Worm (Caenorhabditis elegans) whole organism, early embryonic: ENCODE results near the gene zipt-15.

Experiments used
- B0310.2 ChIP-seq: sonication (generic microtip); optimal IDR thresholded peaks from 2 replicates; lab custom pipeline; 2016; ENCODE audit warnings: mild to moderate bottlenecking, missing genetic modification characterization, missing compliant biosample characterization
- F13C5.2 ChIP-seq: sonication (generic microtip); optimal IDR thresholded peaks from 2 replicates; lab custom pipeline; 2017; ENCODE audit warnings: mild to moderate bottlenecking, missing genetic modification characterization, inconsistent platforms, missing compliant biosample characterization
- aly-1 ChIP-seq: sonication (generic microtip); optimal IDR thresholded peaks from 2 replicates; lab custom pipeline; 2016; ENCODE audit warnings: missing genetic modification characterization, missing compliant biosample characterization
- ama-1 ChIP-seq: fragments of 150-350 bp; optimal IDR thresholded peaks from 2 replicates; lab custom pipeline; 2014
- ceh-13 ChIP-seq: fragments of 200-800 bp; sonication (Bioruptor generic); optimal IDR thresholded peaks from 2 replicates; lab custom pipeline; 2018; ENCODE audit warnings: mild to moderate bottlenecking, missing genetic modification characterization, missing compliant biosample characterization
- ceh-36 ChIP-seq: sonication (generic microtip); optimal IDR thresholded peaks from 2 replicates; lab custom pipeline; 2016; ENCODE audit warnings: missing genetic modification characterization, inconsistent platforms, missing compliant biosample characterization
- ets-7 ChIP-seq: sonication (generic microtip); optimal IDR thresholded peaks from 2 replicates; lab custom pipeline; 2016; ENCODE audit warnings: missing genotype, missing genetic modification characterization, missing compliant biosample characterization
- flt-1 ChIP-seq: fragments of 200-800 bp; sonication (Bioruptor generic); IDR thresholded peaks from 2 replicates; pipeline ENCODE4 v1.3.6; 2022; ENCODE audit warnings: missing genetic modification characterization, missing compliant biosample characterization
- hmbx-1 ChIP-seq: sonication (generic microtip); optimal IDR thresholded peaks from 2 replicates; lab custom pipeline; 2016; ENCODE audit warnings: mild to moderate bottlenecking, missing genetic modification characterization, missing compliant biosample characterization
- hmg-4 ChIP-seq: fragments of 200-800 bp; sonication (Bioruptor generic); optimal IDR thresholded peaks from 2 replicates; lab custom pipeline; 2018; ENCODE audit warnings: mild to moderate bottlenecking, missing genetic modification characterization, missing compliant biosample characterization
- hnd-1 ChIP-seq: sonication (generic microtip); optimal IDR thresholded peaks from 2 replicates; lab custom pipeline; 2016; ENCODE audit warnings: missing genetic modification characterization, missing compliant biosample characterization
- pes-1 ChIP-seq: fragments of 200-800 bp; sonication (Bioruptor generic); IDR thresholded peaks from 2 replicates; pipeline ENCODE4 v1.3.6; 2022; ENCODE audit warnings: missing genetic modification reagents, missing genetic modification characterization, missing compliant biosample characterization
- scrt-1 ChIP-seq: fragments of 200-800 bp; sonication (Bioruptor generic); IDR thresholded peaks from 2 replicates; pipeline ENCODE4 v1.3.6; 2022; ENCODE audit warnings: missing genetic modification characterization, missing compliant biosample characterization
- sea-1 ChIP-seq: fragments of 200-800 bp; sonication (Bioruptor generic); conservative IDR thresholded peaks from 2 replicates; pipeline ENCODE4 v1.3.6; 2022; ENCODE audit warnings: missing genetic modification characterization, missing compliant biosample characterization
- tbx-11 ChIP-seq: fragments of 200-800 bp; sonication (Bioruptor generic); IDR thresholded peaks from 2 replicates; pipeline ENCODE4 v1.3.6; 2022; ENCODE audit warnings: missing genetic modification characterization, missing compliant biosample characterization
- tbx-37 ChIP-seq: fragments of 200-800 bp; sonication (Bioruptor generic); conservative IDR thresholded peaks from 2 replicates; pipeline ENCODE4 v1.3.6; 2022; ENCODE audit warnings: missing genetic modification reagents, missing genetic modification characterization, missing compliant biosample characterization
- tra-4 ChIP-seq: sonication (generic microtip); optimal IDR thresholded peaks from 2 replicates; lab custom pipeline; 2017; ENCODE audit warnings: missing genetic modification characterization, missing compliant biosample characterization

zipt-15 gene

DNA sequence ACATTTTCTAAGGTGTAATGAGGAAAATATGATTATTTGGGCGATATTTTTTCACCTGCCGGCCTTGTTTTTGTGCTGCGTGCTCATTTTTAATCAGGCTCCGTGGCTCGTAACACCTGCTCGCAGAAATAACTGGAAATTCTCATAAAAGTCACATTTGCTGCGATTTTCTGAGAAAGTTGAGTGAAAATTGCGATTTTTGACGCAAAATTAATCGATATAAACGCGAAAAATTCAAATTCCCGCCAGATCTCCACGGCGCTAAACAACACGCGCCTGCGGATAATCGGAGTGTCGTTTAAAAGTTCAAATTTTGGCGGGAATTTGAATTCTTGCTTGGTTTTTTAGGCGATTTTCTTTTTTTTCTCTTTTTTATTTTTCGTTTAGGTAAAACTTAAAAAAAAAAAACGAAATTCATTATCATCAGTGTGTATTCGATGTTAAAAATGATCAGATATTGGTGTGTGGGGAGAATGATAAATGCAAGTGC lies 17.7 kb downstream of the zipt-15 start, which contains the start of gene Y55F3BL.6:
Gene Y55F3BL.6, minus strand, starts transcription at position 51 of the 490 bp plus-strand sequence.
- TF ChIP-seq tra-4 (tag; lab: Kevin White, UChicago): no peak
- no peak for TF ChIP-seq tbx-11 (GFP tag; lab: Robert Waterston, UW)
- no peak for TF ChIP-seq F13C5.2 (tag; lab: Kevin White, UChicago)
- TF ChIP-seq ama-1: no peak
- no peak for TF ChIP-seq B0310.2 (tag; lab: Kevin White, UChicago)
- no peak for TF ChIP-seq sea-1 (GFP tag; lab: Robert Waterston, UW)
- no peak for TF ChIP-seq hmg-4 (GFP tag; lab: Kevin White, UChicago)
- no peak for TF ChIP-seq tbx-37 (GFP tag; lab: Robert Waterston, UW)
- no peak for TF ChIP-seq aly-1
- TF ChIP-seq flt-1 (GFP tag; lab: Robert Waterston, UW): no peak
- no peak for TF ChIP-seq hmbx-1 (tag; lab: Kevin White, UChicago)

DNA sequence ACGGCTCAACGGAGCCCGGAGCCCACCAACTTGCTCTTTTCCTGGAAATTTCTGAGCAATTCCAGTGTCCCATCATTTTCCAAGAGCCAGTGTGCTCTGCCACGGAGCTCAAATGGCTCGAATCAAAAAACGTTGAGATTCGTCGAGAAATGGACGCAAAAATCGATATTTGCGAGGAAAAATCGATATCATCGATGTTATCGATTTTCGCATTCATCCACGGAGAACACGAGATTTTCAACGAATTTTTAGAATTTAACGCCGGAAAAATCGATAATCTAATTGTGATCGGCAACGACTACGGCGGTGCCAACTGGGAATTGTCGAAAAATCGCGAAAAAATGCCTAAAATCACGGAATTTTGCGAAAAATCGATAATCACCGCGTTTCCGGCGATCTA lies 19.1 kb downstream of the zipt-15 start:
- no peak for TF ChIP-seq tbx-37 (GFP tag; lab: Robert Waterston, UW)
- no peak for TF ChIP-seq tbx-11 (GFP tag; lab: Robert Waterston, UW)
- no peak for TF ChIP-seq B0310.2 (tag; lab: Kevin White, UChicago)
- TF ChIP-seq pes-1 (GFP tag; lab: Robert Waterston, UW): 0 out of 2 replicates have a peak, but pooled peaks have one; percentile 6
- TF ChIP-seq scrt-1 (GFP tag; lab: Robert Waterston, UW): no peak
- TF ChIP-seq hmbx-1 (tag; lab: Kevin White, UChicago): no peak
- TF ChIP-seq hmg-4 (GFP tag; lab: Kevin White, UChicago): no peak

DNA sequence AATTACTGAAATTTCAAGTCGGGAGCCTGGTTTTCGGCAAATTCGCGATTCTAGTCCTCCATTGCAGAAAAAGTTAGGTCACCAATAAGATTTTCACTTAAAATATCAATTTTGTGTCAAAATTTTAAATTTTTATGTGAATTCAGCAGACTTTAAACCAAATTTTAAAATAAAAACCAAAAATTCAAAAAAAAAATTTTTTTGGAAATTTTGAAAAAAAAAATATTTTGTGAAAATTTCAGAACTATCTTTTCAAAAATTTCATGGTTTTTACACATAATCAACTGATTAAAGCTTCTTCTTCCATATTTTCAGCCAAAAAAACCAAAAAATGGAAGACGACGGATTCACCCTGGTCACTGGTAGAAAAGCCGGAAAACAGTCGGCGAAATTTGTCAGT lies 20.0 kb downstream of the zipt-15 start, which contains the start of gene Y55F3BL.4:
Gene Y55F3BL.4, plus strand, starts transcription at position 301 of the 400 bp plus-strand sequence.
- TF ChIP-seq F13C5.2 (tag; lab: Kevin White, UChicago): no peak
- TF ChIP-seq pes-1 (GFP tag; lab: Robert Waterston, UW): no peak
- no peak for TF ChIP-seq ceh-13 (GFP tag; lab: Kevin White, UChicago)
- no peak for TF ChIP-seq flt-1 (GFP tag; lab: Robert Waterston, UW)
- no peak for TF ChIP-seq sea-1 (GFP tag; lab: Robert Waterston, UW)
- no peak for TF ChIP-seq hnd-1 (tag; lab: Kevin White, UChicago)
- no peak for TF ChIP-seq tbx-11 (GFP tag; lab: Robert Waterston, UW)
- no peak for TF ChIP-seq scrt-1 (GFP tag; lab: Robert Waterston, UW)
- no peak for TF ChIP-seq ama-1
- no peak for TF ChIP-seq tbx-37 (GFP tag; lab: Robert Waterston, UW)
- no peak for TF ChIP-seq tra-4 (tag; lab: Kevin White, UChicago)
- TF ChIP-seq ceh-36: no peak
- TF ChIP-seq hmg-4 (GFP tag; lab: Kevin White, UChicago): no peak

DNA sequence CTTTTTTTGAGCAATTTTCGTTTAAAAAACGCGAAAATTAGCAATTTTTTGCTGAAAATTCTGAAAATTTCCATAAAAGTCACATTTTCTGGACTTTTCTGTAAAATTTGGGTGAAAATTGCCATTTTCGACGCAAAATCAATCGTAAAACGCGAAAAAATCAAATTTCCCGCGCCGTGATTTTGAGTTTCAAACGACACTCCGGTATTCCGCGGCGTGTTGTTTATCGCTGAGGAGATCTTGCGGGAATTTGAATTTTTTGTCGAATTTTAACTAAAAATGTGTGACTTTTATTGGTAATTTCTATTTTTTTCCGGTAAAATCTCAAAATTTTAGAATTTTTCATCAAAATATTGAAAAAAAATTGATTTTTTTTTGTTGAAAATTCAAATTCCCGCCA lies 23.6 kb downstream of the zipt-15 start:
- no peak for TF ChIP-seq hnd-1 (tag; lab: Kevin White, UChicago)
- TF ChIP-seq flt-1 (GFP tag; lab: Robert Waterston, UW): no peak
- no peak for TF ChIP-seq ceh-13 (GFP tag; lab: Kevin White, UChicago)
- no peak for TF ChIP-seq tbx-37 (GFP tag; lab: Robert Waterston, UW)
- TF ChIP-seq ets-7 (tag; lab: Kevin White, UChicago): no peak
- no peak for TF ChIP-seq F13C5.2 (tag; lab: Kevin White, UChicago)
- no peak for TF ChIP-seq B0310.2 (tag; lab: Kevin White, UChicago)
- TF ChIP-seq sea-1 (GFP tag; lab: Robert Waterston, UW): no peak
- TF ChIP-seq aly-1: no peak
- no peak for TF ChIP-seq scrt-1 (GFP tag; lab: Robert Waterston, UW)

DNA sequence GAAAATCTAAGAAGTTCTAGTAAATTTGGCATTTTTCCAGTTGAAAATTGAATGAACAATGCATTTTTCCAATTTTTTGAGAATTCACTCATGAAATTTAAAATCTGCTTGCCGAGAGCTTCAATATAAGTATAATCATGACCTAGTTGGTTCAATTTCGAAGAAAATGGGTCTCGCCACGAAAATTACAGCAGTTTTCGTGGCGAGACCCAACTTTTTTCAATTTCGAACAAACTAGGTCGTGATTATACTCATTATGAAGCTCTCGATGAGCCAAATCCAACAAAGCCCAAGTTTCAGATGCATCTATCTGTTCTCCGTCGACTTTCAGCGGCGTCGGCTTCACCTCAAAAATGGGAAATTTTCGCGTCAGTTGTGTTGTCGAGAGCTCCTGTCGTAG lies 24.2 kb downstream of the zipt-15 start, which contains the start of gene mrpl-46:
Gene mrpl-46, plus strand, starts transcription at position 301 of the 400 bp plus-strand sequence.
- TF ChIP-seq pes-1 (GFP tag; lab: Robert Waterston, UW) (no peak), hmbx-1 (tag; lab: Kevin White, UChicago) (no peak), F13C5.2 (tag; lab: Kevin White, UChicago) (no peak), aly-1 (no peak), ama-1 (no peak), ceh-36 (no peak)

DNA sequence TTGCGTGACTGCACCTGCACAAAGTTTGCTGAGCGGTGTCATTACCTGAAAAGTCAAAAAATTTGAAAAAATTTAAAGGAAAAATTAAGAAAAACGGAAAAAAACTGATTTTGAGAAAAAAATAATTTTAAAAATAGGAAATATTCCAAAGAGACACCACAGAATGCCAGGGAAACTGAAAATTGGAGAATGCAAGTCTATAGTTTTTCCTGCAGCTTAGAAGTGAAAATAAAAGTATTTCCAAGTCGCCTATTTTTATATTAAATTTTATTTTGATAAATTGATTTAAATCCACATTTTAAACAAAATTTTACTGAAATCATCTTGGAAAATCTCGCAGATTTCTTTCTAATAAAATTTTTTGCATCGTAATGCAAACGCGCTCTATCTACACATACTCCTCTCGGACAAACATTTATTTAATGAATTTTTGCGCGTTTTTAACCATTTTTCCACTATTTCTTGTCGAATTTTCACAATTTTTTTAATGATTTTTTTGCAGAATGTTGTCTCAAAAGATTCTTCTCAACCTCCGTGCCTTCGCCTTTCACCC lies 28.2 kb downstream of the zipt-15 start, which contains the start of the genes F56B3.11 and ech-5:
Gene F56B3.11, minus strand, starts transcription at position 51 of the 553 bp plus-strand sequence.
Gene ech-5, plus strand, starts transcription at position 503 of the 553 bp plus-strand sequence.
- TF ChIP-seq flt-1 (GFP tag; lab: Robert Waterston, UW) (no peak), hmbx-1 (tag; lab: Kevin White, UChicago) (peak; percentile 42), ama-1 (no peak), hmg-4 (GFP tag; lab: Kevin White, UChicago) (no peak), tbx-11 (GFP tag; lab: Robert Waterston, UW) (no peak), scrt-1 (GFP tag; lab: Robert Waterston, UW) (no peak), sea-1 (GFP tag; lab: Robert Waterston, UW) (no peak), tbx-37 (GFP tag; lab: Robert Waterston, UW) (no peak), pes-1 (GFP tag; lab: Robert Waterston, UW) (peak; percentile 53; the same call in 1 of the 2 replicates), hnd-1 (tag; lab: Kevin White, UChicago) (peak; percentile 37), ceh-36 (no peak), aly-1 (no peak), ets-7 (tag; lab: Kevin White, UChicago) (no peak), F13C5.2 (tag; lab: Kevin White, UChicago) (peak; percentile 70), ceh-13 (GFP tag; lab: Kevin White, UChicago) (peak; percentile 33), B0310.2 (tag; lab: Kevin White, UChicago) (no peak), tra-4 (tag; lab: Kevin White, UChicago) (no peak)

DNA sequence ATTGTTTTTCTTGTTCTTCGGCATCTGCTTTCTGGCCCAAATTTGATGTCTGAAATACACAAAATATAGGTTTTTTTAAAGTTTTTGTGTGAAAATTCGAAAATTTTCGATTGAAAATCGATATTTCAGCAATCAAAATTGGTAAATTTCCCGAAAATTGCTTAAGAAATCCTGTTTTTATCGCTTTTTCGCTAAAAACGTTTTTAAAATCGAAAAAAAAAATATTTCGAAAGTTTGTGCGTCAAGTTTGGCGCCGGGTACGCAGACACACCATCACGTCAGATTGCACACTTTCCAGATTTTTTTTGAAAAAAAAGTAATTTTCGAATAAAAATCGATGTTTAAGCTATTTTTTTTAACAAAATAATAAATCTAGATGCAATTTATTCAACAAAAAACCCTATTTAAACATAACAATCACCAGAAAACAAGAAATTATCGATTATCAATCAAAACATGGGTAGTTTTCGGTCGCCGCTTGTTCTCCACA lies 29.3 kb downstream of the zipt-15 start, which contains the start of gene skr-18:
Gene skr-18, minus strand, starts transcription at position 51 of the 490 bp plus-strand sequence.
- no peak for TF ChIP-seq tbx-37 (GFP tag; lab: Robert Waterston, UW)
- TF ChIP-seq tra-4 (tag; lab: Kevin White, UChicago): no peak
- TF ChIP-seq ama-1: no peak
- TF ChIP-seq tbx-11 (GFP tag; lab: Robert Waterston, UW): no peak
- no peak for TF ChIP-seq sea-1 (GFP tag; lab: Robert Waterston, UW)
- TF ChIP-seq ceh-36: no peak
- TF ChIP-seq hmbx-1 (tag; lab: Kevin White, UChicago): no peak
- TF ChIP-seq scrt-1 (GFP tag; lab: Robert Waterston, UW): no peak
- TF ChIP-seq ets-7 (tag; lab: Kevin White, UChicago): no peak
- TF ChIP-seq pes-1 (GFP tag; lab: Robert Waterston, UW): no peak
- no peak for TF ChIP-seq B0310.2 (tag; lab: Kevin White, UChicago)
- TF ChIP-seq F13C5.2 (tag; lab: Kevin White, UChicago): no peak
- no peak for TF ChIP-seq aly-1
- TF ChIP-seq ceh-13 (GFP tag; lab: Kevin White, UChicago): no peak
